Worm (Caenorhabditis elegans): ENCODE results near the gene srg-13.

ce11 chrIII:4677466-4677865 lies 5.4 kb downstream of the srg-13 start, which contains the start of gene srg-10:
- TF ChIP-seq lin-39 (tag; optimal IDR thresholded peaks at IDR 0.05) (no peak), snpc-4 (tag; optimal IDR thresholded peaks at IDR 0.05) (no peak), F26F4.8 (GFP tag; conservative IDR thresholded peaks at IDR 0.05) (no peak), R02D3.7 (tag; optimal IDR thresholded peaks at IDR 0.05) (no peak), daf-12 (tag; optimal IDR thresholded peaks at IDR 0.05) (no peak), lin-13 (GFP tag; optimal IDR thresholded peaks at IDR 0.05) (no peak), gei-8 (GFP tag; optimal IDR thresholded peaks at IDR 0.05) (no peak), nhr-11 (tag; optimal IDR thresholded peaks at IDR 0.05) (no peak), tra-1 (GFP tag; IDR thresholded peaks at IDR 0.05) (no peak)

Measured in whole organism, L4 larva.